Fruit fly (Drosophila melanogaster) S2 (cell line): ENCODE data around the gene CG42489.

Source experiments
- CG8478 ChIP-seq: fragments of >200 bp; optimal IDR thresholded peaks from 2 replicates; lab custom pipeline; 2018
- CTCF ChIP-seq, 2 experiments: fragments of >200 bp; optimal IDR thresholded peaks; 2 replicates each; lab custom pipeline; 2018

DNA sequence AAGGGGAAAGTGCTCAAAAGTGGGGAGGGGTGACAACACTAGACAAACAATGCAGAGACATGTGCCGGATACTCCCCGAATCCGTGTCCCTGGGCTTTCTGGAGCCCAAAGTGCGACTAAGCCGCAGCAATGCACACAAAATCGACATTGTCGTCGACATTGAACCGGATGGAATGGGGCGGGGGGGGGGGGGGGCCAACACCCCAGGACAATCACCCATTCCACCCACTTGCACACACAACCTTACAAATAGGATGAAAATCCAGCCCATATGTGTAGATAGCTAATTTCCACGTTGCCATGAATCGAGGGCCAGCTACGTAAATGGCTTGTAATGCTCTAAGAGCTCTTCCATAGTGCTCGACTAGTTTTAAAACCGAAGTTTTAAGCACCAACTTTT lies 33.8 kb downstream of the CG42489 start:
- TF ChIP-seq CG8478 (no peak), CTCF (optimal IDR thresholded peaks at IDR 0.05; lab: Kevin White, UChicago) (no peak)
